Worm (Caenorhabditis elegans): Measurements from ENCODE around the gene srv-27.

- TF ChIP-seq aha-1 (tag) (no peak), lin-39 (tag; optimal IDR thresholded peaks at IDR 0.05) (no peak), ztf-11 (tag; optimal IDR thresholded peaks at IDR 0.05) (no peak)
Measured at ce11 chrIV:6271923-6272322, 26.2 kb downstream of the srv-27 start, which contains the start of gene srv-31.

All from whole organism, L4 larva.